Worm (Caenorhabditis elegans): ENCODE measurements around the gene gly-9.

The gly-9 gene

ce11 chrIII:11289876-11290275 is 504 bp downstream of the gly-9 start (continued):
- TF ChIP-seq B0019.2 (GFP tag; conservative IDR thresholded peaks at IDR 0.05) (0 out of 2 replicates have a peak, but pooled peaks have one; percentile 15), Y79H2A.3 (GFP tag; conservative IDR thresholded peaks at IDR 0.05) (0 out of 2 replicates have a peak, but pooled peaks have one; percentile 15), hmg-20 (GFP tag; IDR thresholded peaks at IDR 0.05) (no peak), sptf-2 (GFP tag; optimal IDR thresholded peaks at IDR 0.05) (no peak), egl-44 (GFP tag; IDR thresholded peaks at IDR 0.05) (no peak), B0035.1 (tag; optimal IDR thresholded peaks at IDR 0.05) (no peak), F49E8.2 (tag; optimal IDR thresholded peaks at IDR 0.05; ENCODE audit: insufficient read depth) (peak; percentile 63), snpc-3.4 (tag; optimal IDR thresholded peaks at IDR 0.05) (peak; percentile 62), rcor-1 (GFP tag; IDR thresholded peaks at IDR 0.05) (0 out of 2 replicates have a peak, but pooled peaks have one; percentile 27), nhr-179 (tag; optimal IDR thresholded peaks at IDR 0.05) (no peak), tbp1 (GFP tag; optimal IDR thresholded peaks at IDR 0.05) (no peak), F57A8.1 (GFP tag; optimal IDR thresholded peaks at IDR 0.05) (no peak), tbx-9 (tag; optimal IDR thresholded peaks at IDR 0.05; ENCODE audit: borderline replicate concordance) (no peak), D2030.7 (GFP tag; IDR thresholded peaks at IDR 0.05) (peak; percentile 82), ztf-25 (GFP tag; IDR thresholded peaks at IDR 0.05) (no peak), T26A5.8 (tag; optimal IDR thresholded peaks at IDR 0.05) (no peak), hlh-26 (GFP tag; conservative IDR thresholded peaks at IDR 0.05) (no peak), repo-1 (tag; optimal IDR thresholded peaks at IDR 0.05) (no peak), egrh-3 (GFP tag; IDR thresholded peaks at IDR 0.05) (no peak), rec-8 (tag; optimal IDR thresholded peaks at IDR 0.05) (no peak), zim-3 (tag; optimal IDR thresholded peaks at IDR 0.05) (no peak), pha-4 (tag; optimal IDR thresholded peaks at IDR 0.05) (no peak), somi-1 (GFP tag; optimal IDR thresholded peaks at IDR 0.05) (no peak), nhr-80 (tag; optimal IDR thresholded peaks at IDR 0.05) (no peak), Y56A3A.18 (GFP tag; IDR thresholded peaks at IDR 0.05) (no peak), nhr-120 (GFP tag; IDR thresholded peaks at IDR 0.05) (no peak), zfh-2 (GFP tag; conservative IDR thresholded peaks at IDR 0.05) (no peak), attf-5 (GFP tag; optimal IDR thresholded peaks at IDR 0.05) (no peak), ztf-6 (GFP tag; IDR thresholded peaks at IDR 0.05) (no peak), aptf-3 (GFP tag; IDR thresholded peaks at IDR 0.05) (no peak), ztf-3 (GFP tag; optimal IDR thresholded peaks at IDR 0.05) (no peak), F39B2.1 (GFP tag; IDR thresholded peaks at IDR 0.05) (no peak), lsy-27 (tag; optimal IDR thresholded peaks at IDR 0.05; ENCODE audit: borderline replicate concordance, insufficient read depth) (no peak), ccch-3 (GFP tag; optimal IDR thresholded peaks at IDR 0.05) (no peak), dpl-1 (GFP tag; optimal IDR thresholded peaks at IDR 0.05) (peak; percentile 25), efl-1 (GFP tag; optimal IDR thresholded peaks at IDR 0.05) (peak; percentile 70), snpc-1.3 (tag; optimal IDR thresholded peaks at IDR 0.05; ENCODE audit: insufficient read depth) (peak; percentile 48), sdz-38 (tag; optimal IDR thresholded peaks at IDR 0.05) (no peak), F57C9.4 (tag; optimal IDR thresholded peaks at IDR 0.05) (no peak), let-607 (tag; optimal IDR thresholded peaks at IDR 0.05) (no peak), fkh-3 (tag; optimal IDR thresholded peaks at IDR 0.05) (no peak), F33H1.4 (GFP tag; IDR thresholded peaks at IDR 0.05) (peak; percentile 86), mes-4 (tag; optimal IDR thresholded peaks at IDR 0.05) (no peak), mel-28 (tag; optimal IDR thresholded peaks at IDR 0.05; ENCODE audit: borderline replicate concordance) (no peak), akir-1 (GFP tag; optimal IDR thresholded peaks at IDR 0.05) (no peak), let-526 (GFP tag; IDR thresholded peaks at IDR 0.05) (no peak), nfya-2 (GFP tag; IDR thresholded peaks at IDR 0.05) (no peak), ztf-18 (tag; optimal IDR thresholded peaks at IDR 0.05) (no peak)
